Worm (Caenorhabditis elegans): ENCODE results near the gene T19D12.6.

ce11 chrII:6625302-6625701 lies 17.6 kb downstream of the T19D12.6 start, which contains the start of gene F54H5.14:
- TF ChIP-seq W03F9.2 (tag; optimal IDR thresholded peaks at IDR 0.05) (no peak), dao-5 (tag; optimal IDR thresholded peaks at IDR 0.05) (no peak), him-1 (tag; optimal IDR thresholded peaks at IDR 0.05) (no peak)

All from whole organism, L4/young adult.